Fruit fly (Drosophila melanogaster) whole organism, prepupa: ENCODE data around the gene spdo.

Experiments used
- Blimp-1 ChIP-seq: fragments of 200-800 bp; sonication (Bioruptor generic); optimal IDR thresholded peaks from 3 replicates; lab custom pipeline; 2017; ENCODE audit warnings: missing biosample characterization, missing genetic modification characterization, mild to moderate bottlenecking, moderate library complexity, missing genetic modification reagents
- CG10631 ChIP-seq: fragments of 200-800 bp; sonication (Bioruptor generic); optimal IDR thresholded peaks from 2 replicates; lab custom pipeline; 2016; ENCODE audit warnings: missing biosample characterization, missing genetic modification characterization
- CG15336 ChIP-seq: fragments of 200-800 bp; sonication (Bioruptor generic); IDR thresholded peaks from 2 replicates; pipeline ENCODE4 v1.3.6; 2022; ENCODE audit warnings: missing biosample characterization, missing genetic modification characterization
- CG1621 ChIP-seq: fragments of 200-800 bp; sonication (Bioruptor generic); optimal IDR thresholded peaks from 3 replicates; lab custom pipeline; 2018; ENCODE audit warnings: missing biosample characterization, mild to moderate bottlenecking, missing genetic modification characterization
- CG3032 ChIP-seq: fragments of 200-800 bp; optimal IDR thresholded peaks from 2 replicates; lab custom pipeline; 2019; ENCODE audit warnings: missing biosample characterization, mild to moderate bottlenecking, missing genetic modification characterization, moderate library complexity
- CG31627 ChIP-seq: fragments of 200-800 bp; sonication (Bioruptor generic); optimal IDR thresholded peaks from 3 replicates; lab custom pipeline; 2016; ENCODE audit warnings: missing biosample characterization, missing genetic modification characterization
- CG34406 ChIP-seq: fragments of 200-800 bp; sonication (Bioruptor generic); optimal IDR thresholded peaks from 3 replicates; lab custom pipeline; 2016; ENCODE audit warnings: missing biosample characterization, missing genetic modification characterization
- CG4318 ChIP-seq: fragments of 200-800 bp; sonication (Bioruptor generic); optimal IDR thresholded peaks from 3 replicates; lab custom pipeline; 2017; ENCODE audit warnings: missing biosample characterization, mild to moderate bottlenecking, missing genetic modification characterization
- CG6276 ChIP-seq: fragments of 200-800 bp; sonication (Bioruptor generic); optimal IDR thresholded peaks from 2 replicates; lab custom pipeline; 2017; ENCODE audit warnings: missing biosample characterization, mild to moderate bottlenecking, missing genetic modification characterization
- CG6792 ChIP-seq: fragments of 200-800 bp; sonication (Bioruptor generic); optimal IDR thresholded peaks from 3 replicates; lab custom pipeline; 2016; ENCODE audit warnings: missing biosample characterization, missing genetic modification characterization
- CG6808 ChIP-seq: fragments of 200-800 bp; sonication (Bioruptor generic); optimal IDR thresholded peaks from 3 replicates; lab custom pipeline; 2017; ENCODE audit warnings: missing biosample characterization, missing genetic modification characterization, mild to moderate bottlenecking, moderate library complexity, missing genetic modification reagents
- CG8119 ChIP-seq: fragments of 200-800 bp; sonication (Bioruptor generic); IDR thresholded peaks from 3 replicates; pipeline ENCODE4 v1.3.6; 2022; ENCODE audit warnings: missing biosample characterization, missing genetic modification characterization
- CG8319 ChIP-seq: fragments of 200-800 bp; sonication (Bioruptor generic); optimal IDR thresholded peaks from 3 replicates; lab custom pipeline; 2016; ENCODE audit warnings: missing biosample characterization, missing genetic modification characterization
- Eip78C ChIP-seq: fragments of 200-800 bp; sonication (Bioruptor generic); peaks from one replicate; lab custom pipeline; 2016; ENCODE audit warnings: missing biosample characterization, missing genetic modification characterization
- Eip93F ChIP-seq: fragments of 200-800 bp; sonication (Bioruptor generic); optimal IDR thresholded peaks from 2 replicates; lab custom pipeline; 2016; ENCODE audit warnings: missing biosample characterization, mild to moderate bottlenecking, missing genetic modification characterization
- Hr4 ChIP-seq: fragments of 200-800 bp; sonication (Bioruptor generic); optimal IDR thresholded peaks from 3 replicates; lab custom pipeline; 2016; ENCODE audit warnings: missing biosample characterization, missing genetic modification characterization
- Lpt ChIP-seq: fragments of 200-800 bp; sonication (Bioruptor generic); optimal IDR thresholded peaks from 3 replicates; lab custom pipeline; 2016; ENCODE audit warnings: missing biosample characterization, missing genetic modification characterization
- OdsH ChIP-seq: fragments of 200-800 bp; sonication (Bioruptor generic); optimal IDR thresholded peaks from 3 replicates; lab custom pipeline; 2016; ENCODE audit warnings: missing biosample characterization, missing genetic modification characterization
- Sox15 ChIP-seq: fragments of 200-800 bp; sonication (Bioruptor generic); optimal IDR thresholded peaks from 3 replicates; lab custom pipeline; 2016; ENCODE audit warnings: missing biosample characterization, missing genetic modification characterization
- achi ChIP-seq: fragments of 200-800 bp; sonication (Bioruptor generic); optimal IDR thresholded peaks from 3 replicates; lab custom pipeline; 2016; ENCODE audit warnings: missing biosample characterization, missing genetic modification characterization
- acj6 ChIP-seq: fragments of 200-800 bp; sonication (Bioruptor generic); optimal IDR thresholded peaks from 3 replicates; lab custom pipeline; 2016; ENCODE audit warnings: missing biosample characterization, missing genetic modification characterization
- cyc ChIP-seq: fragments of 200-800 bp; sonication (Bioruptor generic); optimal IDR thresholded peaks from 3 replicates; lab custom pipeline; 2016; ENCODE audit warnings: missing biosample characterization, missing genetic modification characterization
- eg ChIP-seq: fragments of 200-800 bp; sonication (Bioruptor generic); IDR thresholded peaks from 3 replicates; pipeline ENCODE4 v1.3.6; 2022; ENCODE audit warnings: missing biosample characterization, missing genetic modification characterization
- esn ChIP-seq: fragments of 200-800 bp; sonication (Bioruptor generic); optimal IDR thresholded peaks from 2 replicates; lab custom pipeline; 2016; ENCODE audit warnings: missing biosample characterization, mild to moderate bottlenecking, missing genetic modification characterization, moderate library complexity
- fd85E ChIP-seq: fragments of 200-800 bp; sonication (Bioruptor generic); optimal IDR thresholded peaks from 3 replicates; lab custom pipeline; 2016; ENCODE audit warnings: missing biosample characterization, missing genetic modification characterization
- fkh ChIP-seq: fragments of 200-800 bp; sonication (Bioruptor generic); optimal IDR thresholded peaks from 3 replicates; lab custom pipeline; 2017; ENCODE audit warnings: missing biosample characterization, mild to moderate bottlenecking, missing genetic modification characterization, moderate library complexity
- lz ChIP-seq: fragments of 200-800 bp; sonication (Bioruptor generic); optimal IDR thresholded peaks from 3 replicates; lab custom pipeline; 2016; ENCODE audit warnings: missing biosample characterization, missing genetic modification characterization
- net ChIP-seq: fragments of 200-800 bp; sonication (Bioruptor generic); optimal IDR thresholded peaks from 3 replicates; lab custom pipeline; 2016; ENCODE audit warnings: missing biosample characterization, missing genetic modification characterization
- pdm3 ChIP-seq: fragments of 200-800 bp; sonication (Bioruptor generic); optimal IDR thresholded peaks from 3 replicates; lab custom pipeline; 2016; ENCODE audit warnings: missing biosample characterization, missing genetic modification characterization
- salr ChIP-seq, 2 experiments: fragments of 200-800 bp; sonication (Bioruptor generic); optimal IDR thresholded peaks; 3 replicates each; lab custom pipeline; 2016 to 2018; ENCODE audit warnings: missing biosample characterization in 2 of 2, missing genetic modification characterization in 2 of 2, mild to moderate bottlenecking in 1 of 2
- spab ChIP-seq: fragments of 200-800 bp; sonication (Bioruptor generic); optimal IDR thresholded peaks from 2 replicates; lab custom pipeline; 2017; ENCODE audit warnings: missing biosample characterization, mild to moderate bottlenecking, missing genetic modification characterization, missing genetic modification reagents
- ss ChIP-seq, 2 experiments: fragments of 200-800 bp; sonication (Bioruptor generic); optimal IDR thresholded peaks; 2 replicates in 1 of 2; 3 replicates in 1 of 2; lab custom pipeline; 2017 to 2018; ENCODE audit warnings: mild to moderate bottlenecking in 2 of 2, missing biosample characterization in 2 of 2, missing genetic modification characterization in 2 of 2, moderate library complexity in 1 of 2
- svp ChIP-seq: fragments of 200-800 bp; sonication (Bioruptor generic); peaks from one replicate; lab custom pipeline; 2016; ENCODE audit warnings: missing biosample characterization, missing genetic modification characterization
- vri ChIP-seq: fragments of 200-800 bp; sonication (Bioruptor generic); optimal IDR thresholded peaks from 3 replicates; lab custom pipeline; 2016; ENCODE audit warnings: missing biosample characterization, mild to moderate bottlenecking, missing genetic modification characterization

spdo gene

DNA sequence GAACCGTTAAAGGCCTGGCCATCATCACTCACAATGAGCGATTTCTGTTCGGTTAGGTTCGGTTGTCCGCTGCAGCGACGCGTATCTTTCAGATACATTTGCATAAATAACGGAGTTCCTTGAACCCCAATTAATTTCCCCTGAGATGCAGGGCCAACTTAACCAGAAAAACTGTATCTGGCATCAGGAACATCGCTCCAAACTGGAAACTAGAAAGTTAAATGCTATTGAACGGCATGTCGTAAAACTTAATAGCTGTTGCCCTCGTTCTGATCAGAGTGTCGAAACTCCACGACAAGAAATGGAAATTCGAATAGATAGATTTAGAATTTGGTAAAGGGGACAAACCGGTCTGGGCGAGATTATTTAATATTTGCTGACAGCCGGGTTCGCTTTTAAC, 4.2 kb upstream of the spdo start:
- TF ChIP-seq CG6792 (GFP tag; lab: Kevin White, UChicago) (no peak), CG4318 (no peak), cyc (GFP tag; lab: Kevin White, UChicago) (no peak), vri (no peak), CG8319 (GFP tag; lab: Kevin White, UChicago) (no peak), Eip78C (GFP tag; lab: Kevin White, UChicago) (no peak), lz (GFP tag; lab: Kevin White, UChicago) (no peak), Eip93F (GFP tag; lab: Kevin White, UChicago) (no peak), salr (GFP tag; optimal IDR thresholded peaks at IDR 0.05; lab: Kevin White, UChicago) (no peak), fkh (GFP tag; lab: Kevin White, UChicago) (no peak), CG31627 (GFP tag; lab: Kevin White, UChicago) (no peak), CG3032 (no peak), CG6276 (GFP tag; lab: Kevin White, UChicago) (no peak), CG1621 (tag; lab: Kevin White, UChicago) (no peak), Sox15 (GFP tag; lab: Kevin White, UChicago) (no peak)

DNA sequence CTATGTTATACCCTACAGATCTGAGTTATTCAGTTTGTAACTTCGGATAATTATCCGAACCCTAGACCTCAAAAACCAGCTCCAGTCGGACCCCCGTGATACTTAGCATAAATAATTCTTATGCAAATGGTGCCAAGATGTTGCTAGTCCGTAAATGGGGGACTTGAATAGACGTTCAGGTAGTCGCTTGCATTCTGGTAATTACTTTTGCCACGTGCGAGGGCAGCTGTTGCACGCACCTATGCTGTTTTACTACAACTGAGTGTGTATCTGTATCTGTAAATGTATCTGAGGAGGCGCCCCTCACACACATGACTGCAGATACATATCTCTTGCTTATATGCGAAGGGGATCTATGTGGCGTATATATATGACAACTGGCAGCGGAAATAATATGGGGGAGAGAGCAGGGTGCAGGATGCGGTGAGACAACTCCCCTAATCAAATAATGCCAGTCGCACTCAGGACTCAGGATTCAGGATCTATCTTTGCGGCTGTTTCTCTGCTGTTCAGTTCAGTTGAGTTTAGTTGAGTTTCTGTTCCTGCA, 1.7 kb upstream of the spdo start:
- TF ChIP-seq ss (GFP tag; optimal IDR thresholded peaks at IDR 0.05; lab: Kevin White, UChicago) (peak in 1 of 2 experiments; percentile 64), lz (GFP tag; lab: Kevin White, UChicago) (no peak)
- TF ChIP-seq, all 60 proteins: peak for 1

DNA sequence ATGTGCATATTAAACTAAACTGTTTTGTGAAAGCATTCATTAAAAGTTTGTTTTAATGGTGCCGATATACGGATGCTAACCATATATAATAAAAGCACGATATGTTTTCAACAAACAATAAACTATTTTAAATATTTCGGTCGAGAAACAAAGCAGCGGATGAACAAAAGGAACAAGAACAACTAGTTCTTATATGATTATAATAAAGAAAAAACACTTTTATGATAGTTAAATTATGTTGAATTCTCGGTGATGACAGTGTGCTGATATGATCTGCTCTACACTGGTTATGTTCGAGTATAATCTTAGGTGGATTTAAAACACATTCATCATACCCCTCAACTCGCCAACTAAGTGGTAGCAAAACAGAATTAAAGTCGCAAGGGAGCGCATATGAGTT, 574 bp upstream of the spdo start:
- no peak for TF ChIP-seq spab
- TF ChIP-seq Sox15 (GFP tag; lab: Kevin White, UChicago): no peak
- TF ChIP-seq CG6276 (GFP tag; lab: Kevin White, UChicago): no peak
- TF ChIP-seq cyc (GFP tag; lab: Kevin White, UChicago): no peak
- TF ChIP-seq CG34406 (GFP tag; lab: Kevin White, UChicago): no peak
- TF ChIP-seq Eip78C (GFP tag; lab: Kevin White, UChicago): peak; percentile 50
- TF ChIP-seq acj6 (GFP tag; lab: Kevin White, UChicago): no peak
- TF ChIP-seq net (GFP tag; lab: Kevin White, UChicago): no peak
- no peak for TF ChIP-seq Hr4
- TF ChIP-seq eg (GFP tag; lab: Robert Waterston, UW): no peak
- no peak for TF ChIP-seq fd85E
- no peak for TF ChIP-seq CG8119 (GFP tag; lab: Robert Waterston, UW)
- TF ChIP-seq esn (GFP tag; lab: Kevin White, UChicago): peak; percentile 18

DNA sequence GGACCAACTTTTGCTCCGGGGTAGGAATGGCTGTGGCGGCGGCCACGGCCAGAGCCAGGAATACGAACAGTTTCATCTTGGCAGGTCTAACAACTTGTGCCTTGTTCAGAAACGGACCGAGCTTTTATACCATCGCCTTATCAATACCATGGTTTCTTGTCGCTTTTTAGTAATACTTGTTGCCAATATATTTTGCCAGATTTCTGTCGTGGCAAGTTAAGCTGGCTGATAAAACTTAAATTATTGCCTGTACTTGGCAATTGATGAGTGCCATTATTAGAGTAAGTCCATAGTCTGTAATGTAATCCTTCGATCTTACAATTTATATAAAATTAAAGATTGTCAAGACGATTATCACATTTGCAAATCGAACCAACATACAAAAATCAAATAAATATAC, 11.3 kb downstream of the spdo start, which contains the start of gene Jon99Fii:
Jon99Fii (minus strand) TSS at position 101 of the 400 bp plus-strand sequence.
- TF ChIP-seq lz (GFP tag; lab: Kevin White, UChicago) (no peak), CG15336 (GFP tag; lab: Robert Waterston, UW) (no peak), vri (no peak), achi (GFP tag; lab: Kevin White, UChicago) (no peak), CG8119 (GFP tag; lab: Robert Waterston, UW) (no peak), svp (GFP tag; lab: Kevin White, UChicago) (no peak), CG1621 (tag; lab: Kevin White, UChicago) (no peak), OdsH (GFP tag; lab: Kevin White, UChicago) (no peak), CG6808 (GFP tag; lab: Kevin White, UChicago) (no peak), CG10631 (GFP tag; lab: Kevin White, UChicago) (no peak), acj6 (GFP tag; lab: Kevin White, UChicago) (no peak), CG3032 (no peak), ss (GFP tag; optimal IDR thresholded peaks at IDR 0.05; lab: Kevin White, UChicago) (no peak), Lpt (GFP tag; lab: Kevin White, UChicago) (no peak), CG6792 (GFP tag; lab: Kevin White, UChicago) (no peak), Blimp-1 (GFP tag; lab: Kevin White, UChicago) (no peak), salr (GFP tag; optimal IDR thresholded peaks at IDR 0.05; lab: Kevin White, UChicago) (no peak), cyc (GFP tag; lab: Kevin White, UChicago) (no peak), pdm3 (no peak), Hr4 (no peak)
